Worm (Caenorhabditis elegans) whole organism, L2 larva: ENCODE measurements around the gene tin-9.1.

Experiments used
- C34F6.9 ChIP-seq: fragments of 150-350 bp; optimal IDR thresholded peaks from 2 replicates; lab custom pipeline; 2014; ENCODE audit warnings: missing biosample characterization, missing genetic modification characterization
- F13H6.1 ChIP-seq: sonication (generic microtip); optimal IDR thresholded peaks from 2 replicates; lab custom pipeline; 2016; ENCODE audit warnings: missing genetic modification characterization, missing compliant biosample characterization
- R02D3.7 ChIP-seq: fragments of 150-350 bp; optimal IDR thresholded peaks from 2 replicates; lab custom pipeline; 2014; ENCODE audit warnings: missing biosample characterization, missing genetic modification characterization
- Y55F3AM.14 ChIP-seq: fragments of 200-800 bp; sonication (Bioruptor generic); optimal IDR thresholded peaks from 2 replicates; lab custom pipeline; 2018; ENCODE audit warnings: mild to moderate bottlenecking, missing genetic modification characterization, missing compliant biosample characterization
- ZK546.5 ChIP-seq: sonication (generic microtip); optimal IDR thresholded peaks from 2 replicates; lab custom pipeline; 2017; ENCODE audit warnings: missing biosample characterization, missing genetic modification characterization
- alr-1 ChIP-seq: fragments of 150-350 bp; optimal IDR thresholded peaks from 2 replicates; lab custom pipeline; 2014; ENCODE audit warnings: missing biosample characterization, missing genetic modification characterization
- aly-2 ChIP-seq: fragments of 150-350 bp; optimal IDR thresholded peaks from 2 replicates; lab custom pipeline; 2014; ENCODE audit warnings: missing biosample characterization, missing genetic modification characterization
- ama-1 ChIP-seq: fragments of 150-350 bp; optimal IDR thresholded peaks from 2 replicates; lab custom pipeline; 2018; ENCODE audit warnings: inconsistent platforms
- blmp-1 ChIP-seq: sonication (generic microtip); optimal IDR thresholded peaks from 2 replicates; lab custom pipeline; 2017; ENCODE audit warnings: missing genetic modification characterization, mild to moderate bottlenecking, missing compliant biosample characterization, antibody characterized with exemption, moderate library complexity; ENCODE audit not compliant: insufficient read depth
- ceh-16 ChIP-seq: fragments of 150-350 bp; optimal IDR thresholded peaks from 2 replicates; lab custom pipeline; 2014; ENCODE audit warnings: missing biosample characterization, missing genetic modification characterization
- ceh-82 ChIP-seq: fragments of 150-350 bp; optimal IDR thresholded peaks from 2 replicates; lab custom pipeline; 2014; ENCODE audit warnings: missing biosample characterization, missing genetic modification characterization
- crh-2 ChIP-seq: sonication (generic microtip); optimal IDR thresholded peaks from 2 replicates; lab custom pipeline; 2017; ENCODE audit warnings: missing biosample characterization, missing genetic modification characterization
- dmd-4 ChIP-seq: sonication (generic microtip); optimal IDR thresholded peaks from 2 replicates; lab custom pipeline; 2017; ENCODE audit warnings: missing biosample characterization, missing genetic modification characterization
- egl-27 ChIP-seq: sonication (generic microtip); optimal IDR thresholded peaks from 3 replicates; lab custom pipeline; 2017; ENCODE audit warnings: missing biosample characterization, missing genetic modification reagents, missing genetic modification characterization
- elt-1 ChIP-seq: fragments of 150-350 bp; optimal IDR thresholded peaks from 2 replicates; lab custom pipeline; 2014; ENCODE audit warnings: missing biosample characterization, missing genetic modification characterization
- elt-3 ChIP-seq: sonication (generic microtip); optimal IDR thresholded peaks from 2 replicates; lab custom pipeline; 2017; ENCODE audit warnings: missing biosample characterization, missing genetic modification characterization
- fos-1 ChIP-seq: fragments of 150-350 bp; optimal IDR thresholded peaks from 2 replicates; lab custom pipeline; 2014; ENCODE audit warnings: missing biosample characterization, missing genetic modification characterization
- gmeb-1 ChIP-seq: fragments of 150-350 bp; optimal IDR thresholded peaks from 2 replicates; lab custom pipeline; 2014; ENCODE audit warnings: missing biosample characterization, missing genetic modification characterization
- lin-11 ChIP-seq: fragments of 150-350 bp; sonication (generic microtip); optimal IDR thresholded peaks from 2 replicates; lab custom pipeline; 2014; ENCODE audit warnings: missing biosample characterization, missing genetic modification characterization, inconsistent platforms, mixed read lengths
- lin-13 ChIP-seq: fragments of 150-350 bp; optimal IDR thresholded peaks from 2 replicates; lab custom pipeline; 2014; ENCODE audit warnings: missing biosample characterization, missing genetic modification reagents, missing genetic modification characterization
- lin-39 ChIP-seq: fragments of 150-350 bp; optimal IDR thresholded peaks from 2 replicates; lab custom pipeline; 2014; ENCODE audit warnings: missing biosample characterization, missing genetic modification reagents, missing genetic modification characterization
- lsy-2 ChIP-seq, 2 experiments: fragments of 150-350 bp in 1 of 2; sonication (generic microtip) in 1 of 2; optimal IDR thresholded peaks; 2 replicates each; lab custom pipeline; 2014 to 2017; ENCODE audit warnings: missing biosample characterization in 2 of 2, missing genetic modification characterization in 2 of 2
- mab-5 ChIP-seq: fragments of 150-350 bp; optimal IDR thresholded peaks from 2 replicates; lab custom pipeline; 2014; ENCODE audit warnings: missing biosample characterization, missing genetic modification characterization
- mbf-1 ChIP-seq: sonication (generic microtip); optimal IDR thresholded peaks from 2 replicates; lab custom pipeline; 2017; ENCODE audit warnings: missing biosample characterization, missing genetic modification characterization
- mdl-1 ChIP-seq, 2 experiments: fragments of 150-350 bp in 1 of 2; sonication (generic microtip) in 1 of 2; optimal IDR thresholded peaks; 2 replicates each; lab custom pipeline; 2017; ENCODE audit warnings: missing biosample characterization in 2 of 2, missing genetic modification characterization in 2 of 2
- nhr-10 ChIP-seq: sonication (generic microtip); optimal IDR thresholded peaks from 2 replicates; lab custom pipeline; 2017; ENCODE audit warnings: missing biosample characterization, missing genetic modification characterization
- nhr-11 ChIP-seq: fragments of 150-350 bp; optimal IDR thresholded peaks from 2 replicates; lab custom pipeline; 2014; ENCODE audit warnings: missing biosample characterization, missing genetic modification characterization
- nhr-12 ChIP-seq: fragments of 150-350 bp; optimal IDR thresholded peaks from 2 replicates; lab custom pipeline; 2014; ENCODE audit warnings: missing biosample characterization, missing genetic modification characterization
- nhr-129 ChIP-seq: fragments of 150-350 bp; optimal IDR thresholded peaks from 2 replicates; lab custom pipeline; 2014; ENCODE audit warnings: missing biosample characterization, missing genetic modification characterization
- nhr-21 ChIP-seq: fragments of 150-350 bp; optimal IDR thresholded peaks from 2 replicates; lab custom pipeline; 2014; ENCODE audit warnings: missing biosample characterization, missing genetic modification characterization
- nhr-23 ChIP-seq: fragments of 150-350 bp; optimal IDR thresholded peaks from 2 replicates; lab custom pipeline; 2014; ENCODE audit warnings: missing biosample characterization, missing genetic modification reagents, missing genetic modification characterization
- nhr-237 ChIP-seq: fragments of 150-350 bp; optimal IDR thresholded peaks from 2 replicates; lab custom pipeline; 2014; ENCODE audit warnings: missing biosample characterization, missing genetic modification characterization
- nhr-25 ChIP-seq: fragments of 150-350 bp; sonication (generic microtip); optimal IDR thresholded peaks from 3 replicates; lab custom pipeline; 2014; ENCODE audit warnings: missing biosample characterization, missing genetic modification characterization
- nhr-6 ChIP-seq: fragments of 150-350 bp; optimal IDR thresholded peaks from 2 replicates; lab custom pipeline; 2014; ENCODE audit warnings: missing biosample characterization, missing genetic modification characterization
- nhr-77 ChIP-seq: fragments of 150-350 bp; optimal IDR thresholded peaks from 2 replicates; lab custom pipeline; 2014; ENCODE audit warnings: missing biosample characterization, missing genetic modification characterization
- peb-1 ChIP-seq: fragments of 150-350 bp; optimal IDR thresholded peaks from 2 replicates; lab custom pipeline; 2014; ENCODE audit warnings: missing biosample characterization, missing genetic modification characterization
- sem-4 ChIP-seq: fragments of 150-350 bp; optimal IDR thresholded peaks from 2 replicates; lab custom pipeline; 2014; ENCODE audit warnings: missing biosample characterization, missing genetic modification reagents, missing genetic modification characterization
- skn-1 ChIP-seq: sonication (generic microtip); optimal IDR thresholded peaks from 2 replicates; lab custom pipeline; 2017; ENCODE audit warnings: missing biosample characterization, missing genetic modification characterization
- sma-3 ChIP-seq: sonication (generic microtip); optimal IDR thresholded peaks from 2 replicates; lab custom pipeline; 2016; ENCODE audit warnings: missing genetic modification reagents, missing genetic modification characterization, missing compliant biosample characterization
- sma-9 ChIP-seq, 2 experiments: fragments of 150-350 bp in 1 of 2; sonication (generic microtip) in 1 of 2; optimal IDR thresholded peaks; 2 replicates each; lab custom pipeline; 2014 to 2016; ENCODE audit warnings: missing genetic modification characterization in 2 of 2, mild to moderate bottlenecking in 1 of 2, missing biosample characterization in 1 of 2, missing compliant biosample characterization in 1 of 2, missing genetic modification reagents in 1 of 2, moderate library complexity in 1 of 2
- snpc-4 ChIP-seq: fragments of 150-350 bp; optimal IDR thresholded peaks from 2 replicates; lab custom pipeline; 2014; ENCODE audit warnings: missing biosample characterization, missing genetic modification characterization
- unc-39 ChIP-seq: fragments of 150-350 bp; optimal IDR thresholded peaks from 2 replicates; lab custom pipeline; 2014; ENCODE audit warnings: missing biosample characterization, missing genetic modification characterization
- unc-55 ChIP-seq: fragments of 150-350 bp; sonication (generic microtip); optimal IDR thresholded peaks from 3 replicates; lab custom pipeline; 2014; ENCODE audit warnings: missing biosample characterization, missing genetic modification reagents, missing genetic modification characterization
- unc-62 ChIP-seq: fragments of 150-350 bp; optimal IDR thresholded peaks from 2 replicates; lab custom pipeline; 2014; ENCODE audit warnings: missing biosample characterization, missing genetic modification reagents, missing genetic modification characterization
- zag-1 ChIP-seq: fragments of 150-350 bp; optimal IDR thresholded peaks from 2 replicates; lab custom pipeline; 2014; ENCODE audit warnings: missing biosample characterization, missing genetic modification characterization
- ztf-1 ChIP-seq: fragments of 200-800 bp; sonication (Bioruptor generic); conservative IDR thresholded peaks from 2 replicates; pipeline ENCODE4 v1.3.6; 2022; ENCODE audit warnings: missing genetic modification characterization, missing compliant biosample characterization
- ztf-11 ChIP-seq: sonication (generic microtip); optimal IDR thresholded peaks from 2 replicates; lab custom pipeline; 2017; ENCODE audit warnings: missing biosample characterization, missing genetic modification characterization
- ztf-4 ChIP-seq: fragments of 150-350 bp; optimal IDR thresholded peaks from 2 replicates; lab custom pipeline; 2014; ENCODE audit warnings: missing biosample characterization, missing genetic modification characterization

Gene tin-9.1

ce11 chrIV:7048637-7049245, 4.3 kb upstream of the tin-9.1 start:
- TF ChIP-seq crh-2 (tag; lab: Kevin White, UChicago) (peak; percentile 35), sem-4 (tag; lab: Kevin White, UChicago) (no peak), mab-5 (tag; lab: Kevin White, UChicago) (no peak), lsy-2 (tag; optimal IDR thresholded peaks at IDR 0.05; lab: Kevin White, UChicago) (peak in 1 of 2 experiments; percentile 24), F13H6.1 (tag; lab: Kevin White, UChicago) (no peak), sma-3 (GFP tag; lab: Kevin White, UChicago) (peak; percentile 54), nhr-21 (tag; lab: Kevin White, UChicago) (peak; percentile 13), gmeb-1 (tag; lab: Kevin White, UChicago) (peak; percentile 4), sma-9 (GFP tag; optimal IDR thresholded peaks at IDR 0.05; lab: Kevin White, UChicago) (peak; percentile 6), sma-9 (tag; optimal IDR thresholded peaks at IDR 0.05; lab: Kevin White, UChicago) (no peak), nhr-25 (tag; lab: Kevin White, UChicago) (peak; percentile 46), nhr-11 (no peak), blmp-1 (peak; percentile 27)

DNA sequence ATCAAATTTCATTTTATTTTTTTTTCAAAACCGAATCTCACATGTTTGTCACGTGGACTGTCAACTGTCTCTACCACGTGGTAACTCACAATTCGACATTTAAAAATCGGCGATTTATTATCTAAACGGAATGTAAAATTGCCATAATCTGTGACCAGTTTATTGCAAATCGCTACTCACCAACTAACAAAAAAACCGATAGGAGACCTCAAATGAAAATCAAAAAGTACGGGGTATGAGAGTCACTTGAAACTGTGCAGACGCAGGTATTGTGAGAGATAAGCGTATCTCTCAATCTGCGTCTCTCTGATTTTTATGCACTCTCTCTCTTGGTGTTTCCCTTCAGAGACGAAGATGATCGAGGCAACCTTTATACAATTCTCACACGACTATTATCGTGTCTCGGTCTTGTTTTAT, 3.4 kb upstream of the tin-9.1 start:
- TF ChIP-seq nhr-12 (tag; lab: Kevin White, UChicago), result no peak
- peak; percentile 62 for TF ChIP-seq C34F6.9 (tag; lab: Kevin White, UChicago)
- TF ChIP-seq nhr-11, result peak; percentile 13
- peak; percentile 56 to 58 for TF ChIP-seq mdl-1 (tag; optimal IDR thresholded peaks at IDR 0.05; lab: Kevin White, UChicago)
- peak in 1 of 2 experiments; percentile 48 for TF ChIP-seq lsy-2 (tag; optimal IDR thresholded peaks at IDR 0.05; lab: Kevin White, UChicago)
- TF ChIP-seq egl-27 (tag; lab: Kevin White, UChicago), result peak; percentile 5
- TF ChIP-seq lin-13 (GFP tag; lab: Kevin White, UChicago), result peak; percentile 29
- no peak for TF ChIP-seq lin-11 (tag; lab: Kevin White, UChicago)
- peak; percentile 28 for TF ChIP-seq ama-1 (lab: Kevin White, UChicago)
- TF ChIP-seq elt-3 (tag; lab: Kevin White, UChicago), result no peak
- TF ChIP-seq crh-2 (tag; lab: Kevin White, UChicago), result peak; percentile 86
- TF ChIP-seq elt-1 (tag; lab: Kevin White, UChicago), result no peak
- TF ChIP-seq fos-1 (tag; lab: Kevin White, UChicago), result peak; percentile 87
- TF ChIP-seq nhr-237, result no peak
- TF ChIP-seq sma-9 (GFP tag; optimal IDR thresholded peaks at IDR 0.05; lab: Kevin White, UChicago), result peak; percentile 87
- TF ChIP-seq sma-9 (tag; optimal IDR thresholded peaks at IDR 0.05; lab: Kevin White, UChicago), result no peak
- TF ChIP-seq unc-39 (tag; lab: Kevin White, UChicago), result no peak
- no peak for TF ChIP-seq lin-39 (tag; lab: Kevin White, UChicago)
- no peak for TF ChIP-seq skn-1
- peak; percentile 86 for TF ChIP-seq F13H6.1 (tag; lab: Kevin White, UChicago)
- TF ChIP-seq Y55F3AM.14, result peak; percentile 24
- TF ChIP-seq ztf-1 (GFP tag; lab: Robert Waterston, UW), result no peak
- peak; percentile 73 for TF ChIP-seq nhr-6
- no peak for TF ChIP-seq peb-1 (tag; lab: Kevin White, UChicago)
- peak; percentile 78 for TF ChIP-seq gmeb-1 (tag; lab: Kevin White, UChicago)
- no peak for TF ChIP-seq nhr-77 (tag; lab: Kevin White, UChicago)
- TF ChIP-seq sem-4 (tag; lab: Kevin White, UChicago), result peak; percentile 44
- TF ChIP-seq R02D3.7 (tag; lab: Kevin White, UChicago), result no peak
- no peak for TF ChIP-seq unc-55
- TF ChIP-seq mab-5 (tag; lab: Kevin White, UChicago), result no peak
- TF ChIP-seq ztf-4 (tag; lab: Kevin White, UChicago), result peak; percentile 54
- no peak for TF ChIP-seq unc-62 (GFP tag; lab: Kevin White, UChicago)
- no peak for TF ChIP-seq aly-2 (tag; lab: Kevin White, UChicago)
- no peak for TF ChIP-seq mbf-1 (tag; lab: Kevin White, UChicago)
- TF ChIP-seq ZK546.5 (tag; lab: Kevin White, UChicago), result no peak
- TF ChIP-seq nhr-21 (tag; lab: Kevin White, UChicago), result peak; percentile 67
- peak; percentile 88 for TF ChIP-seq nhr-25 (tag; lab: Kevin White, UChicago)
- TF ChIP-seq ceh-82 (tag; lab: Kevin White, UChicago), result no peak
- no peak for TF ChIP-seq snpc-4
- peak; percentile 81 for TF ChIP-seq nhr-129
- peak; percentile 59 for TF ChIP-seq blmp-1
- TF ChIP-seq alr-1, result no peak
- no peak for TF ChIP-seq dmd-4
- TF ChIP-seq nhr-10 (tag; lab: Kevin White, UChicago), result no peak
- TF ChIP-seq sma-3 (GFP tag; lab: Kevin White, UChicago), result peak; percentile 84
- no peak for TF ChIP-seq ztf-11 (tag; lab: Kevin White, UChicago)
- TF ChIP-seq ceh-16 (tag; lab: Kevin White, UChicago), result no peak
- TF ChIP-seq nhr-23 (tag; lab: Kevin White, UChicago), result no peak
- no peak for TF ChIP-seq zag-1 (tag; lab: Kevin White, UChicago)
- TF ChIP-seq, all 48 proteins: peak for 21
